Worm (Caenorhabditis elegans): ENCODE data around the gene T01G5.8.
"Not testable (repeated sequence)": the region's sequence is repeated elsewhere in the genome, so short reads cannot be mapped to it uniquely, and the experiment has no call there.

- TF ChIP-seq nhr-11, R02D3.7, skn-1, ceh-82, nhr-237, aly-2 (tag; optimal IDR thresholded peaks at IDR 0.05): not testable (repeated sequence)
These were observed 9.1 kb downstream of the T01G5.8 start, which contains the start of gene ugt-30 for ce11 chrV:15125162-15125561.

Measured in whole organism, L2 larva.